Worm (Caenorhabditis elegans) whole organism, early embryonic: ENCODE measurements around the gene D1005.5.

ENCODE experiments used
- B0310.2 ChIP-seq: sonication (generic microtip); optimal IDR thresholded peaks from 2 replicates; lab custom pipeline; 2016; ENCODE audit warnings: mild to moderate bottlenecking, missing genetic modification characterization, missing compliant biosample characterization
- F13C5.2 ChIP-seq: sonication (generic microtip); optimal IDR thresholded peaks from 2 replicates; lab custom pipeline; 2017; ENCODE audit warnings: mild to moderate bottlenecking, missing genetic modification characterization, inconsistent platforms, missing compliant biosample characterization
- aly-1 ChIP-seq: sonication (generic microtip); optimal IDR thresholded peaks from 2 replicates; lab custom pipeline; 2016; ENCODE audit warnings: missing genetic modification characterization, missing compliant biosample characterization
- ama-1 ChIP-seq: fragments of 150-350 bp; optimal IDR thresholded peaks from 2 replicates; lab custom pipeline; 2014
- ceh-13 ChIP-seq: fragments of 200-800 bp; sonication (Bioruptor generic); optimal IDR thresholded peaks from 2 replicates; lab custom pipeline; 2018; ENCODE audit warnings: mild to moderate bottlenecking, missing genetic modification characterization, missing compliant biosample characterization
- ceh-36 ChIP-seq: sonication (generic microtip); optimal IDR thresholded peaks from 2 replicates; lab custom pipeline; 2016; ENCODE audit warnings: missing genetic modification characterization, inconsistent platforms, missing compliant biosample characterization
- ets-7 ChIP-seq: sonication (generic microtip); optimal IDR thresholded peaks from 2 replicates; lab custom pipeline; 2016; ENCODE audit warnings: missing genotype, missing genetic modification characterization, missing compliant biosample characterization
- flt-1 ChIP-seq: fragments of 200-800 bp; sonication (Bioruptor generic); IDR thresholded peaks from 2 replicates; pipeline ENCODE4 v1.3.6; 2022; ENCODE audit warnings: missing genetic modification characterization, missing compliant biosample characterization
- hmbx-1 ChIP-seq: sonication (generic microtip); optimal IDR thresholded peaks from 2 replicates; lab custom pipeline; 2016; ENCODE audit warnings: mild to moderate bottlenecking, missing genetic modification characterization, missing compliant biosample characterization
- hmg-4 ChIP-seq: fragments of 200-800 bp; sonication (Bioruptor generic); optimal IDR thresholded peaks from 2 replicates; lab custom pipeline; 2018; ENCODE audit warnings: mild to moderate bottlenecking, missing genetic modification characterization, missing compliant biosample characterization
- hnd-1 ChIP-seq: sonication (generic microtip); optimal IDR thresholded peaks from 2 replicates; lab custom pipeline; 2016; ENCODE audit warnings: missing genetic modification characterization, missing compliant biosample characterization
- pes-1 ChIP-seq: fragments of 200-800 bp; sonication (Bioruptor generic); IDR thresholded peaks from 2 replicates; pipeline ENCODE4 v1.3.6; 2022; ENCODE audit warnings: missing genetic modification reagents, missing genetic modification characterization, missing compliant biosample characterization
- scrt-1 ChIP-seq: fragments of 200-800 bp; sonication (Bioruptor generic); IDR thresholded peaks from 2 replicates; pipeline ENCODE4 v1.3.6; 2022; ENCODE audit warnings: missing genetic modification characterization, missing compliant biosample characterization
- sea-1 ChIP-seq: fragments of 200-800 bp; sonication (Bioruptor generic); conservative IDR thresholded peaks from 2 replicates; pipeline ENCODE4 v1.3.6; 2022; ENCODE audit warnings: missing genetic modification characterization, missing compliant biosample characterization
- tbx-11 ChIP-seq: fragments of 200-800 bp; sonication (Bioruptor generic); IDR thresholded peaks from 2 replicates; pipeline ENCODE4 v1.3.6; 2022; ENCODE audit warnings: missing genetic modification characterization, missing compliant biosample characterization
- tbx-37 ChIP-seq: fragments of 200-800 bp; sonication (Bioruptor generic); conservative IDR thresholded peaks from 2 replicates; pipeline ENCODE4 v1.3.6; 2022; ENCODE audit warnings: missing genetic modification reagents, missing genetic modification characterization, missing compliant biosample characterization
- tra-4 ChIP-seq: sonication (generic microtip); optimal IDR thresholded peaks from 2 replicates; lab custom pipeline; 2017; ENCODE audit warnings: missing genetic modification characterization, missing compliant biosample characterization

Gene D1005.5

ce11 chrX:1503698-1504501 is 31.1 kb upstream of the D1005.5 start:
- TF ChIP-seq F13C5.2 (tag; lab: Kevin White, UChicago) (no peak), sea-1 (GFP tag; lab: Robert Waterston, UW) (no peak), ets-7 (tag; lab: Kevin White, UChicago) (no peak)

ce11 chrX:1502914-1503313 is 30.1 kb upstream of the D1005.5 start:
- TF ChIP-seq hmbx-1 (tag; lab: Kevin White, UChicago), result no peak

DNA sequence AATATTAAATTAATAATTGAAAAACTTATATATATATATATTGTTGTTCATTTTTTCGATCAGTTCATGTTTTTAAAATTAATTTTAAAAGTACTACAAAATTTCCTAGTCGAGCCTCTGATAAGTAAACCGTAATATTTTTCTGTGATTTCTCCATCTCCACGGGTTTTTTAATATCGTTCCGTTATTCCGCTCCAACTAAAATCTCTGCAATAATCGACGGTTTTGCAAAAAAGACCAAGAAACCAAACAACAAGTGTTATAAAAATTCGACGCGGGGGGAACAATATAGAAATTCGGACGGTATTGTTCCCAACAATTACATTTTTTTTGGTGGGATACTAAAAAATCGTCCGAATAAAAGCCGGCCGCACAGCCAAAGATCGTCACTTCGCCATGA is 29.7 kb upstream of the D1005.5 start, which contains the start of gene F09E10.1:
F09E10.1 (plus strand) TSS at position 301 of the 400 bp plus-strand sequence.
- TF ChIP-seq aly-1 (no peak), scrt-1 (GFP tag; lab: Robert Waterston, UW) (no peak), hmg-4 (GFP tag; lab: Kevin White, UChicago) (no peak), tbx-11 (GFP tag; lab: Robert Waterston, UW) (no peak), tbx-37 (no peak), flt-1 (no peak), F13C5.2 (tag; lab: Kevin White, UChicago) (no peak), ceh-36 (tag; lab: Kevin White, UChicago) (no peak), ceh-13 (GFP tag; lab: Kevin White, UChicago) (no peak), ets-7 (tag; lab: Kevin White, UChicago) (no peak), ama-1 (lab: Kevin White, UChicago) (no peak), sea-1 (GFP tag; lab: Robert Waterston, UW) (no peak)

DNA sequence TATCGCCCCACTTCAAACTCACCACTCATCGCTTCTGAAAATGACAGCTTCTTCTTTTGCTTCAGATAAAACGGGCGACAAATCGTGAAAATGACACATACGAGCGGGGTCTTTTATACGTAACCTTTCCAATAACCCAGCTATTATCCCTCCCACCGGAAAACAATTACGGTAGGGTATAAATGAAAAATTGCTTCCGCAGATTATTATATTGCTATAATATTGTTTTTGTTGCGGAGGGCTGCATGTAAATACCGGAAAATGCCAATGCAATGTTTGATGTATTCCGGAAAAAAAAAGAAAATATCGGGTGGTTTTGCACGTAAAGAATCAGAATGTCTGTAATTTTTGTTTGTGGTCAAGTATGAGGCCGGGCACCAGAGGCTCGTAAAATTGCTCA is 29.0 kb upstream of the D1005.5 start, which contains the start of gene F09E10.7:
F09E10.7 (minus strand) TSS at position 101 of the 400 bp plus-strand sequence.
- TF ChIP-seq ceh-13 (GFP tag; lab: Kevin White, UChicago) (no peak), sea-1 (GFP tag; lab: Robert Waterston, UW) (no peak), hnd-1 (tag; lab: Kevin White, UChicago) (no peak), F13C5.2 (tag; lab: Kevin White, UChicago) (no peak), ceh-36 (tag; lab: Kevin White, UChicago) (no peak), ets-7 (tag; lab: Kevin White, UChicago) (no peak), scrt-1 (GFP tag; lab: Robert Waterston, UW) (no peak), hmg-4 (GFP tag; lab: Kevin White, UChicago) (no peak), tbx-37 (no peak), pes-1 (GFP tag; lab: Robert Waterston, UW) (no peak), hmbx-1 (tag; lab: Kevin White, UChicago) (no peak), B0310.2 (no peak), flt-1 (no peak), aly-1 (no peak)

DNA sequence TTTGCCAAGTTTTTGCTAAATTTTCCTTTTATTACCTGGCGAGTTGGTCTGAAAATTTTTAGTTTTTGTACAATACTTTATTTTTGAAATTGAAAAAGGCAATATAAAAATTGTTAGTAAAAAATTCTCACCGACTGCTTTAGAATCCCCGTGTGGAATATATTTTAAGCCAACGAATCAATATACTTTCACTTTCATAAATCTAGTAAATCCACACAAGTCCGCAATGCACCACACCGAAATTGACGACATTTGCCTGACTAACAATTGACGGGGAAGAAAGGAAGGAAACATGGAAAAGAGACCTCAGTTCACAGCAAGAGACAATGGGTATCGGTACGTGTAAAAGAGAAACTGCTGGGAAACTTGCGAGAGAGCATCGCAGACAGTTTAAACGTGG is 26.7 kb upstream of the D1005.5 start:
- no peak for TF ChIP-seq tbx-11 (GFP tag; lab: Robert Waterston, UW)
- no peak for TF ChIP-seq hnd-1 (tag; lab: Kevin White, UChicago)
- TF ChIP-seq aly-1, result no peak
- TF ChIP-seq tra-4 (tag; lab: Kevin White, UChicago), result no peak
- no peak for TF ChIP-seq sea-1 (GFP tag; lab: Robert Waterston, UW)
- TF ChIP-seq tbx-37, result no peak

DNA sequence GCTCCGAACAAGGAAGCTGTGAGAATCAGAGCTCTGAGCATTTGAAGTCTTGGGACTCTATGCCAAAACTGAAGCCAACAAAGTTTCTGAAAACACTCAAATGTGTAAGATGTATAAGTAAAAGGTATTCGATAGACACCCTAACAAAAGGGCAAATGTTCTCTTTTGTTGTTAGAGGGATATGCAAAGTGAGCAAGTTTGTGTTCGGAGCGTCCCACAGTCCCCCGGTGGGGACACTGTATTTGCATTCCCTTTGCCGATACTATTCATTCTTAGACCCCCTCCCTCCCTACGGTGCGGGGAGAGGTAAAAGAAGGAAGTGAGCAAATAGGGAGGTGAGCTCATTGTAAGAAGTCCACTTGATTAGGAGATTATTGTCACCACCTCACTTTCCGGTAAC is 24.8 kb upstream of the D1005.5 start, which contains the start of gene F09E10.6:
F09E10.6 (minus strand) TSS at position 101 of the 400 bp plus-strand sequence.
- TF ChIP-seq tra-4 (tag; lab: Kevin White, UChicago), result no peak
- TF ChIP-seq hmbx-1 (tag; lab: Kevin White, UChicago), result no peak
- no peak for TF ChIP-seq hnd-1 (tag; lab: Kevin White, UChicago)
- TF ChIP-seq ama-1 (lab: Kevin White, UChicago), result no peak
- TF ChIP-seq flt-1, result no peak
- no peak for TF ChIP-seq ets-7 (tag; lab: Kevin White, UChicago)
- TF ChIP-seq scrt-1 (GFP tag; lab: Robert Waterston, UW), result no peak
- TF ChIP-seq hmg-4 (GFP tag; lab: Kevin White, UChicago), result no peak
- no peak for TF ChIP-seq aly-1
- no peak for TF ChIP-seq tbx-11 (GFP tag; lab: Robert Waterston, UW)
- TF ChIP-seq pes-1 (GFP tag; lab: Robert Waterston, UW), result no peak
- TF ChIP-seq B0310.2, result no peak
- no peak for TF ChIP-seq tbx-37
- no peak for TF ChIP-seq ceh-13 (GFP tag; lab: Kevin White, UChicago)

DNA sequence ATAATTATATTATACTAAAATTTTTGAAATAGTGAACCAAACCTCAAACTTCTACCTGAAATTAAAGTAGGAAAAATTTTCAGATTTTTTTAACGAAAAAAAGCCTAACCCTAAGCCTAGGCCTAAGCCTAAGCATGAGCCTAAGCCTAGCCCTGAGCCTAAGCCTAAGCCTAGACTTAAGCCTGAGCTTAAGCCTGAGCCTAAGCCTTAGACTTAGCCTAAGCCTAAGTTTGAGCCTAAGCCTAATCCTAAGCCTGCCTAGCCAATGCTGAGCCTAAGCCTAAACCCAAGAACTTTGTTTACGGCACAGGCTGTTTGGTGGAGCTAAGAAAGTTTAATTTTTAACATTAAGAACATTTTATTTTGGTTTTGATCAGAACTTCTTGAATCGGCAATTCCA is 23.2 kb upstream of the D1005.5 start:
- TF ChIP-seq hnd-1 (tag; lab: Kevin White, UChicago) (no peak), hmg-4 (GFP tag; lab: Kevin White, UChicago) (no peak), F13C5.2 (tag; lab: Kevin White, UChicago) (no peak), ceh-36 (tag; lab: Kevin White, UChicago) (peak; percentile 63), tbx-11 (GFP tag; lab: Robert Waterston, UW) (no peak)

- TF ChIP-seq flt-1 (no peak), tbx-11 (GFP tag; lab: Robert Waterston, UW) (no peak), pes-1 (GFP tag; lab: Robert Waterston, UW) (no peak)
Measured at ce11 chrX:1494256-1494655, 21.5 kb upstream of the D1005.5 start, which contains the start of gene F09E10.5. F09E10.5 (minus strand) TSS chrX:1494356.
